Worm (Caenorhabditis elegans) whole organism, late embryonic: ENCODE data around the gene C40C9.3.

Experiments used
- ama-1 ChIP-seq: fragments of 150-350 bp; optimal IDR thresholded peaks from 2 replicates; lab custom pipeline; 2014
- tbx-2 ChIP-seq: sonication (generic microtip); optimal IDR thresholded peaks from 2 replicates; lab custom pipeline; 2016; ENCODE audit warnings: missing genetic modification characterization, missing compliant biosample characterization
- tbx-7 ChIP-seq: sonication (generic microtip); optimal IDR thresholded peaks from 2 replicates; lab custom pipeline; 2016; ENCODE audit warnings: missing genotype, missing genetic modification characterization, missing compliant biosample characterization

- no peak for TF ChIP-seq tbx-2 (tag; lab: Kevin White, UChicago)
- no peak for TF ChIP-seq ama-1 (lab: Kevin White, UChicago)
- no peak for TF ChIP-seq tbx-7 (tag; lab: Kevin White, UChicago)
Observed at ce11 chrX:13638351-13638958, 8.9 kb upstream of the C40C9.3 start.
